Fruit fly (Drosophila melanogaster) whole organism, pupa: Measurements from ENCODE around the gene CG8209.

Experiments
- CG10348 ChIP-seq: fragments of 200-800 bp; sonication (Bioruptor generic); IDR thresholded peaks from 2 replicates; pipeline ENCODE4 v1.3.6; 2022; ENCODE audit warnings: missing biosample characterization, missing genetic modification characterization
- CG12605 ChIP-seq: fragments of 200-800 bp; sonication (Bioruptor generic); IDR thresholded peaks from 2 replicates; pipeline ENCODE4 v1.3.6; 2022; ENCODE audit warnings: missing biosample characterization, missing genetic modification characterization
- CG14655 ChIP-seq: fragments of 200-800 bp; sonication (Bioruptor generic); optimal IDR thresholded peaks from 3 replicates; lab custom pipeline; 2017; ENCODE audit warnings: mild to moderate bottlenecking, missing biosample characterization, missing genetic modification reagents, missing genetic modification characterization
- CG4496 ChIP-seq: fragments of 200-800 bp; sonication (Bioruptor generic); IDR thresholded peaks from 3 replicates; pipeline ENCODE4 v1.3.6; 2022; ENCODE audit warnings: missing biosample characterization, missing genetic modification characterization
- CG8159 ChIP-seq: fragments of 200-800 bp; sonication (Bioruptor generic); optimal IDR thresholded peaks from 3 replicates; lab custom pipeline; 2018; ENCODE audit warnings: missing biosample characterization, mild to moderate bottlenecking, missing genetic modification characterization, moderate library complexity
- CG8301 ChIP-seq: fragments of 200-800 bp; sonication (Bioruptor generic); optimal IDR thresholded peaks from 2 replicates; lab custom pipeline; 2018; ENCODE audit warnings: missing biosample characterization, mild to moderate bottlenecking, missing genetic modification characterization
- CG9948 ChIP-seq: fragments of 200-800 bp; sonication (Bioruptor generic); optimal IDR thresholded peaks from 2 replicates; lab custom pipeline; 2018; ENCODE audit warnings: missing biosample characterization, mild to moderate bottlenecking, missing genetic modification characterization, moderate library complexity
- EcR ChIP-seq: fragments of 200-800 bp; sonication (Bioruptor generic); optimal IDR thresholded peaks from 3 replicates; lab custom pipeline; 2019; ENCODE audit warnings: missing biosample characterization, missing genetic modification characterization, mild to moderate bottlenecking, moderate library complexity, missing genetic modification reagents
- Ets98B ChIP-seq: fragments of 200-800 bp; sonication (Bioruptor generic); IDR thresholded peaks from 2 replicates; pipeline ENCODE4 v1.3.6; 2022; ENCODE audit warnings: missing biosample characterization, missing genetic modification characterization
- Pif1A ChIP-seq: fragments of 200-800 bp; sonication (Bioruptor generic); optimal IDR thresholded peaks from 3 replicates; lab custom pipeline; 2016; ENCODE audit warnings: missing biosample characterization, missing genetic modification characterization
- Snoo ChIP-seq: fragments of 200-800 bp; sonication (Bioruptor generic); optimal IDR thresholded peaks from 3 replicates; lab custom pipeline; 2017; ENCODE audit warnings: missing biosample characterization, mild to moderate bottlenecking, missing genetic modification characterization, inconsistent platforms
- gl ChIP-seq: fragments of 200-800 bp; sonication (Bioruptor generic); optimal IDR thresholded peaks from 2 replicates; lab custom pipeline; 2018; ENCODE audit warnings: missing biosample characterization, mild to moderate bottlenecking, missing genetic modification characterization
- rn ChIP-seq: fragments of 200-800 bp; sonication (Bioruptor generic); IDR thresholded peaks from 2 replicates; pipeline ENCODE4 v1.3.6; 2022; ENCODE audit warnings: missing biosample characterization, missing genetic modification characterization

DNA sequence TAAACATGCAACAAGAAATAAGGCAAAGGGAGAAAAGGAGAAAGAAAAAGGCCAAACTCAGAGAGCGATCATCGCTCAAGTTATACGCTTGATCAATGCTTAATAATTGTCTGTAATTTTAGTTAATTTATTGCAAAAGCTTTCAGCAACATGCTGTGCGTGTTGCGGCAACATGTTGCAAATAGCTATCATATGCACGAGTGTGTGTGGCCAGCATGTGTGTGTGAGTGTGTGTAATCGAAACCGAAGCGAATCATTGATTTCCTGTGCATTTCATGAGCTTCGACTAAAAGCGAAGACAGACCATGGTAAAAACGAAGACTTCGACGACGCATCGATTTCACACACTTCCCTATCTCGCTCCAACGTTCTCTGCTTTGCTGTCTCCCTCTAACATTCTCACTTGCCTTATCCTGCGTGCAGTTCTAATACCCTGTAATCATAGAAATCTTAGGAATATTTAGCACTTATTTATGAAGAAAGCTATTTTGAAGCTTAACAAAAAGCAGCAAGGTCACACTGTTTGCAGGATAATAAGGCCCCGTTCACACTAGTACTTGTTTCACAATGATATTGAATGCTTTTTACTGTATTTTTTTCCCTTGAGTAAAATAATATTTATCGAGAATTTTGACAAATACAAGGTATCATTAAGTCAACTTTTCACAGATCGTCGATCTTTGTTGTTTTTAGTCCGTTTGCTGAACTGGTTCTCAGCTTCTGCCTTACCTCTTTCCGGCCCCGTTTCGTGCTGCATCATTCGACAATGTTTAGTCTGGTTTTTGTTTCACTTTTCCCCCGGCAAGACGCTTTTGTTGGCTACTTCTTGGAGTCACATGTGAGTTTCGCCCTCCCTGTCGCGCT lies 37.0 kb downstream of the CG8209 start:
- no peak for TF ChIP-seq gl (tag; lab: Kevin White, UChicago)
- peak; percentile 50 for TF ChIP-seq CG14655 (GFP tag; lab: Kevin White, UChicago)
- no peak for TF ChIP-seq Ets98B
- TF ChIP-seq rn (GFP tag; lab: Robert Waterston, UW): no peak
- no peak for TF ChIP-seq EcR (GFP tag; lab: Kevin White, UChicago)
- TF ChIP-seq Pif1A (GFP tag; lab: Kevin White, UChicago): no peak
- peak; percentile 60 for TF ChIP-seq CG9948 (tag; lab: Kevin White, UChicago)
- TF ChIP-seq CG10348 (GFP tag; lab: Robert Waterston, UW): no peak
- TF ChIP-seq CG8159 (tag; lab: Kevin White, UChicago): peak; percentile 72
- peak; percentile 9 for TF ChIP-seq Snoo (tag; lab: Kevin White, UChicago)
- no peak for TF ChIP-seq CG12605
- TF ChIP-seq CG8301 (tag; lab: Kevin White, UChicago): peak; percentile 45
- TF ChIP-seq CG4496 (GFP tag; lab: Robert Waterston, UW): no peak
